Fruit fly (Drosophila melanogaster) whole organism, larva: ENCODE measurements around the gene Prosbeta3.

Experiments
- noc ChIP-seq: fragments of 200-800 bp; sonication (Bioruptor generic); optimal IDR thresholded peaks from 3 replicates; lab custom pipeline; 2019; ENCODE audit warnings: missing biosample characterization, mild to moderate bottlenecking, missing genetic modification characterization, moderate library complexity

The Prosbeta3 gene

DNA sequence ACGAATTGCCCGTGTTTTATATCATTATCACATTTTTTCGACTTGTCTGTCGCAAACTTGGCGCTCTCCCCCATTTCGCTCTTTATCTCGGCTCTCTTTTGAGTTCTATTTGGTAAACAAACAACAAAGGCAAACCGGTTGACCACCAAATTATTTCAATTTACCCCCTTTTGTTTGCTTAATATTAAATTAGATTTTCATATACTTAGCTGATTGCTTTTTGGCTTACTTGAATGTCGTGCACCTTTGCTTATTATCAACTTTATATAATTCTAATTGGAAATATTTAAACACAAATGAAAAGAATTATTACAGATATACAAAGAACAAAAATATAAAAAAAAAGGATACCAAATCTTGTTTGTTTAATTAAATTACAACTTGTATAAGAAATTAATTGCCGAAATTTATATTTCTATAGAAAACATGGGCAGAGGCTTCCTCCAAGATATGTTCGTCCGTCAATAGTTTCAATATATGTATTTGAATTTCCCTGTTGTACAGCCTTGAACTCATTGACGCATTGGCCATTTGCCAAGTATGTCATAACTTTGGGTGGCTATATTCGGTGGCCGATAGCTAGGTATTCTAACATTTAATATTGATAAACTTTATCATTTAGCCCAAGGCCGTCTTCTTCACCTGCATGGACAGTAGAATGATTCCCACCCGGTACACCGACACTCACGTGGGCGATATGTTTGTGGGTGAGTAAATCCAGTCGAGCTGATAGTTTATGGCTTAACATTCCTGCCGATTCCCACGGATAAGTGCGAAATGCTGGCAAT is 24.6 kb downstream of the Prosbeta3 start:
- no peak for TF ChIP-seq noc (tag; lab: Kevin White, UChicago)

dm6 chr3R:8980776-8981165 is 25.3 kb downstream of the Prosbeta3 start, which contains the start of gene CAHbeta:
Gene CAHbeta (plus strand): TSS chr3R:8980860.
- peak; percentile 40 for TF ChIP-seq noc (tag; lab: Kevin White, UChicago)

dm6 chr3R:8979850-8980775 is 25.9 kb downstream of the Prosbeta3 start:
- peak; percentile 40 for TF ChIP-seq noc (tag; lab: Kevin White, UChicago)

- no peak for TF ChIP-seq noc (tag; lab: Kevin White, UChicago)
These were observed 27.3 kb downstream of the Prosbeta3 start for dm6 chr3R:8978768-8979167.

dm6 chr3R:8976073-8976593 is 29.9 kb downstream of the Prosbeta3 start:
- TF ChIP-seq noc (tag; lab: Kevin White, UChicago): no peak

DNA sequence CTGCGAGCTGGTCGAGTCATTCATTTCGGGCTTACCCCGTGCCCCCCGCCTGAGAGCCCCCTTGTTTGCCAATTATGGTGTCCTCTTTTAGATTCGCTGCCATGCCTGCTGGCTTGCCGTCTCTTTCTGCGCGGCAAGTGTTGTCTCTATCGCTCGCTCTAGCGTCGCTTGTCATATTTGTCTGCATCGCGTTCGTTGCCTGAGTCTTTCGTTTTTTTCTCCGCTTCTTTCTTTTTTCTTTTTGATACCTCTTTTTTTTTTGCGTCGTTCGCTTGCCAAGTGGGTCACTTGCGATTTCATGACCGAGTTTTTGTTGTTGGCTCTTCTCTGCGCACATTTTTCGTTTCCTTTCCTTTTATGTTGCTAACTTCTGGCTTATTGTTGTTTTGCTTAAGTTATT is 34.2 kb downstream of the Prosbeta3 start:
- TF ChIP-seq noc (tag; lab: Kevin White, UChicago): no peak

DNA sequence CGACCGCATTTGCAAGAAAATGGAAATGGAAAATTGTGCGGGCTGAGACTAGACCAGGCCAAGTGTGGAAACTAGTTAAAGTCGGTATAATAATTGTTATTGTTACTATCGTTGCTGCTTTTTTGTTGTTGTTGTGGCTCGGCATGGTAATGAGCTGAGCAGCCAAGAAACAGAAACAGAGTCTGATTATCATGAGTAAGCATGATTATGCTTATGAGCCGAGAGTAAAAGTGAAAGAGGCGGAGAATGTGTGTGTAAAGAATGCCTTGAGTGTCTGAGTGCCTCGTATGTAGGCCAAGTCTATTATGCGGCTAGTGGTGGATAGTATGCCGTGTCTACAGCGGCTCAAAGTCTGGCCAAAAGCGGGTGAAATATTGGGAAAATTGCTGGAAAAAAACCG is 35.3 kb downstream of the Prosbeta3 start:
- TF ChIP-seq noc (tag; lab: Kevin White, UChicago): no peak

DNA sequence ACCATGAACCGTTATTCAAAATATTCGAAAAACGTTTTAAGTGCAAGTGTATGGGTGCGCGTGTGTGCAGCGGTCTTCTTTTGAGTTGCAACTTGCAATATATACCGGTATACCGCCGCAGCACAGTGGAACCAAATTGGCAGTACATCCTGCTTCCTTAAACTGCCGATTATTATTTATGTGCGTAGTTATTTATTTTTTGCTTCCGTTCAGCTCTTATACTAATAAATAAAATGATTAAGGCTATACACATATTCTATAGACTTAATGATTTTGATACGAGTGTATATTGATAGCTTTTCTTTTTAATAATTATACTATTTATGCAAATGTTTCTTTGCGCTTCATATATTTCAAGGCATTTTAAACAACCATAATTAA is 36.1 kb downstream of the Prosbeta3 start:
- TF ChIP-seq noc (tag; lab: Kevin White, UChicago): no peak

DNA sequence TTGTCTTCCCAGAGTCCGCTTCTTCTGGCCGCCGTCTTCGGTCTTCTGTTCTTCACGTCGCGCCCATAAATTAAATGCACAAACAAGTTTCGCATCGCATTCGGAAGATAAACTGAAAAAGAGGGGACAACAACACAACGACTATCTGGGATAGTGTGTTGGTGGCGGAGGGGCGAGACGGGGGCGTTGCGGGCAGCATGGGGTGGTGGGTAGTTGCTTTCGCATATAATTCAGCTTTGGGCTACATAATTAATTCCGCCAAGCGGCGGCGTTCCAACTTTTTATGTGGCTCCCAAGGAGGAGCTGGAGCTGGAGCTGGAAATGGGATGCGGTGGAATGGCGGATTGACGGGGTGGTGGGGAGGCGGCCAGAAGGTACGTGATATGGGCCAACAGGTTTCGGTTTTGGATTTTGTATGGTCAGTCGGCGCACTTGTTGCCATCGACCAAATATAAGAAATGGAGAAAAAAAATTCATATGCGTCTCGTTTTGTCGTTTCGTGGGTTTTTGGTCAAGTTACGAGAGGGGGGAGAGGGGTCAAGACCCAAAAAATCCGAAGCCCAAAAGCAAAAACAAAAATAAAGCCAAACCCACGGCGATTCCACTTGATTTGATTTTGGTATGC is 36.6 kb downstream of the Prosbeta3 start:
- no peak for TF ChIP-seq noc (tag; lab: Kevin White, UChicago)

DNA sequence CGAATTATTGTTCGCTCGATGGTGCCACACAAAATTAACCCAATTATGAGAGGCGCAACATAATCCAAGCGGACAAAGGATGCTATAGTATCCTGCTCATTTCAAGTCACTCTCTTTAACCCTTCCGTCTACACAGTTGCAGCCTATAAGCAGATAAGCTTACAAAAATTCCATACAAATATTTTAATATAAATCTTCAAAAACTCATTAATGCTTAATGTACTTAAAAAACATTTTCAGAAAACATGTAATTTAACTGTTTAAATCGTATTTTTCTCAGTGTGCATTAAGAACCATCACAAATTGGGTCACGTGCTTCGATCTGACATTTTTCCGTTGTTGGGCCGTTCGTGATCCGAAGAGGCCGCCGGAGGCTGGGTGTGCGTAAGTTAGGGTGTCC is 37.2 kb downstream of the Prosbeta3 start:
- TF ChIP-seq noc (tag; lab: Kevin White, UChicago): no peak

dm6 chr3R:8966598-8966997 is 39.4 kb downstream of the Prosbeta3 start:
- TF ChIP-seq noc (tag; lab: Kevin White, UChicago): no peak

- TF ChIP-seq noc (tag; lab: Kevin White, UChicago): no peak
These were observed 40.5 kb downstream of the Prosbeta3 start for dm6 chr3R:8965546-8965945.

DNA sequence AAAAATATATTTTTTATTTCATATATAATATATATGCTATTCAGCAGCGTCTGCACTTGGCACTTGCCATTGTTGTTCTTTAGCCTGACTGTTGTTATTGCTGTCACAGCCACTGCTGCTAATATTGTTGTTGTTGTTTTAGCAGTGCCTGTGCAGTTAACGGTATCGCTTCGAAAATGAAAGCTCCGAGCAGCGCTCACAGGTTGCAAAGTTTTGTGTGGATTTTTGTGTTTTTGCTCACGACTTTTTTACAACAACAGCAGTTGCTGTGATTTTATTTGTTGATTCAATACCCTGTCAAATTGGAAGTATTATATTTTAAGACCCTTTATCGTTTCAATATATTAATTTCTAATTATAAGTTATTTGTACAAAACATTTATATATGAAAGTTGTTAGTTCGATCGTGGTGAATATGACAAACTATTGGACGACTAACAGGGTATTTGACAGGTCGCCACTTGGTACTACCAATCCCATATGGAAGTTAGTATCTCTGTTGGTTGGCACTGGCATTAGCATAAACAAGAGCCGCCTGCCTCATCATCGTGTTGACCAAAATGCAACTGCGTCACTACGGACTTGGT is 42.2 kb downstream of the Prosbeta3 start:
- TF ChIP-seq noc (tag; lab: Kevin White, UChicago): no peak

dm6 chr3R:8962860-8963755 is 42.9 kb downstream of the Prosbeta3 start, which contains the start of gene ich:
Gene ich (minus strand): TSS chr3R:8963037.
- TF ChIP-seq noc (tag; lab: Kevin White, UChicago): no peak
